Fruit fly (Drosophila melanogaster): ENCODE results near the gene CG13622.

Gene CG13622

dm6 chr3R:24563039-24563825 is 39.8 kb upstream of the CG13622 start:
- TF ChIP-seq insv (optimal IDR thresholded peaks at IDR 0.05): no peak

- TF ChIP-seq psq (optimal IDR thresholded peaks at IDR 0.05): no peak
- TF ChIP-seq ttk (optimal IDR thresholded peaks at IDR 0.05): no peak
- no peak for TF ChIP-seq insv (optimal IDR thresholded peaks at IDR 0.05)
- TF ChIP-seq h (optimal IDR thresholded peaks at IDR 0.05): no peak
- no peak for TF ChIP-seq Sin3A (optimal IDR thresholded peaks at IDR 0.05)
- no peak for TF ChIP-seq Myc (optimal IDR thresholded peaks at IDR 0.05)
Observed at dm6 chr3R:24562323-24563025, 39.0 kb upstream of the CG13622 start.

- TF ChIP-seq Sin3A (optimal IDR thresholded peaks at IDR 0.05): no peak
- no peak for TF ChIP-seq Myc (optimal IDR thresholded peaks at IDR 0.05)
- no peak for TF ChIP-seq h (optimal IDR thresholded peaks at IDR 0.05)
- no peak for TF ChIP-seq insv (optimal IDR thresholded peaks at IDR 0.05)
- no peak for TF ChIP-seq ttk (optimal IDR thresholded peaks at IDR 0.05)
- no peak for TF ChIP-seq psq (optimal IDR thresholded peaks at IDR 0.05)
Observed at dm6 chr3R:24557020-24557465, 33.6 kb upstream of the CG13622 start.

dm6 chr3R:24556554-24556953 is 33.1 kb upstream of the CG13622 start:
- no peak for TF ChIP-seq Myc (optimal IDR thresholded peaks at IDR 0.05)

- TF ChIP-seq insv (optimal IDR thresholded peaks at IDR 0.05) (no peak), psq (optimal IDR thresholded peaks at IDR 0.05) (no peak), h (optimal IDR thresholded peaks at IDR 0.05) (no peak), Sin3A (optimal IDR thresholded peaks at IDR 0.05) (no peak), Myc (optimal IDR thresholded peaks at IDR 0.05) (no peak), ttk (optimal IDR thresholded peaks at IDR 0.05) (no peak)
Observed at dm6 chr3R:24555932-24556331, 32.5 kb upstream of the CG13622 start.

dm6 chr3R:24555150-24555549 is 31.7 kb upstream of the CG13622 start:
- no peak for TF ChIP-seq Sin3A (optimal IDR thresholded peaks at IDR 0.05)
- TF ChIP-seq ttk (optimal IDR thresholded peaks at IDR 0.05): no peak
- no peak for TF ChIP-seq h (optimal IDR thresholded peaks at IDR 0.05)
- TF ChIP-seq insv (optimal IDR thresholded peaks at IDR 0.05): no peak
- TF ChIP-seq Myc (optimal IDR thresholded peaks at IDR 0.05): no peak
- TF ChIP-seq psq (optimal IDR thresholded peaks at IDR 0.05): no peak

- no peak for TF ChIP-seq insv (optimal IDR thresholded peaks at IDR 0.05)
- no peak for TF ChIP-seq ttk (optimal IDR thresholded peaks at IDR 0.05)
- TF ChIP-seq Sin3A (optimal IDR thresholded peaks at IDR 0.05): no peak
- TF ChIP-seq Myc (optimal IDR thresholded peaks at IDR 0.05): no peak
- no peak for TF ChIP-seq h (optimal IDR thresholded peaks at IDR 0.05)
- no peak for TF ChIP-seq psq (optimal IDR thresholded peaks at IDR 0.05)
Observed at dm6 chr3R:24550802-24551391, 27.4 kb upstream of the CG13622 start.

dm6 chr3R:24549834-24550233 is 26.4 kb upstream of the CG13622 start:
- TF ChIP-seq Myc (optimal IDR thresholded peaks at IDR 0.05) (no peak), ttk (optimal IDR thresholded peaks at IDR 0.05) (no peak), Sin3A (optimal IDR thresholded peaks at IDR 0.05) (no peak), psq (optimal IDR thresholded peaks at IDR 0.05) (no peak), insv (optimal IDR thresholded peaks at IDR 0.05) (no peak), h (optimal IDR thresholded peaks at IDR 0.05) (no peak)

- TF ChIP-seq ttk (optimal IDR thresholded peaks at IDR 0.05) (no peak), insv (optimal IDR thresholded peaks at IDR 0.05) (no peak), Myc (optimal IDR thresholded peaks at IDR 0.05) (no peak), psq (optimal IDR thresholded peaks at IDR 0.05) (no peak), h (optimal IDR thresholded peaks at IDR 0.05) (no peak), Sin3A (optimal IDR thresholded peaks at IDR 0.05) (no peak)
Observed at dm6 chr3R:24548832-24549231, 25.4 kb upstream of the CG13622 start.

dm6 chr3R:24548216-24548615 is 24.7 kb upstream of the CG13622 start:
- TF ChIP-seq ttk (optimal IDR thresholded peaks at IDR 0.05): no peak
- no peak for TF ChIP-seq Sin3A (optimal IDR thresholded peaks at IDR 0.05)
- no peak for TF ChIP-seq insv (optimal IDR thresholded peaks at IDR 0.05)
- no peak for TF ChIP-seq h (optimal IDR thresholded peaks at IDR 0.05)
- no peak for TF ChIP-seq psq (optimal IDR thresholded peaks at IDR 0.05)
- no peak for TF ChIP-seq Myc (optimal IDR thresholded peaks at IDR 0.05)

dm6 chr3R:24544388-24544787 is 20.9 kb upstream of the CG13622 start, which contains the start of gene Esyt2:
Gene Esyt2, plus strand, starts transcription at chr3R:24544719.
- TF ChIP-seq Sin3A (optimal IDR thresholded peaks at IDR 0.05) (no peak), Myc (optimal IDR thresholded peaks at IDR 0.05) (no peak), ttk (optimal IDR thresholded peaks at IDR 0.05) (no peak), insv (optimal IDR thresholded peaks at IDR 0.05) (no peak), h (optimal IDR thresholded peaks at IDR 0.05) (no peak), psq (optimal IDR thresholded peaks at IDR 0.05) (no peak)

- no peak for TF ChIP-seq ttk (optimal IDR thresholded peaks at IDR 0.05)
- TF ChIP-seq insv (optimal IDR thresholded peaks at IDR 0.05): no peak
- TF ChIP-seq h (optimal IDR thresholded peaks at IDR 0.05): no peak
- TF ChIP-seq Myc (optimal IDR thresholded peaks at IDR 0.05): no peak
- no peak for TF ChIP-seq Sin3A (optimal IDR thresholded peaks at IDR 0.05)
- no peak for TF ChIP-seq psq (optimal IDR thresholded peaks at IDR 0.05)
Observed at dm6 chr3R:24543676-24544277, 20.3 kb upstream of the CG13622 start, which contains the start of gene Cftr. Gene Cftr, minus strand, starts transcription at chr3R:24543914.
